Worm (Caenorhabditis elegans) whole organism, mixed stage, embryonic: ENCODE data around the gene ugt-60.

Experiments used
- M03D4.4 ChIP-seq: sonication (generic microtip); optimal IDR thresholded peaks from 2 replicates; lab custom pipeline; 2017; ENCODE audit warnings: mild to moderate bottlenecking, missing genetic modification characterization, missing compliant biosample characterization
- bed-3 ChIP-seq: fragments of 200-800 bp; sonication (Bioruptor generic); optimal IDR thresholded peaks from 3 replicates; lab custom pipeline; 2018; ENCODE audit warnings: mild to moderate bottlenecking, missing genetic modification characterization, moderate library complexity, missing compliant biosample characterization
- blmp-1 ChIP-seq: fragments of 150-350 bp; optimal IDR thresholded peaks from 2 replicates; lab custom pipeline; 2014; ENCODE audit warnings: missing biosample characterization, missing genetic modification characterization
- ceh-39 ChIP-seq: fragments of 150-350 bp; optimal IDR thresholded peaks from 2 replicates; lab custom pipeline; 2014; ENCODE audit warnings: missing biosample characterization, missing genetic modification characterization
- ceh-43 ChIP-seq: fragments of 200-800 bp; sonication (Bioruptor generic); optimal IDR thresholded peaks from 2 replicates; lab custom pipeline; 2018; ENCODE audit warnings: mild to moderate bottlenecking, missing genetic modification characterization, moderate library complexity, missing compliant biosample characterization
- ceh-83 ChIP-seq: fragments of 200-800 bp; sonication (Bioruptor generic); optimal IDR thresholded peaks from 2 replicates; lab custom pipeline; 2018; ENCODE audit warnings: mild to moderate bottlenecking, missing genetic modification characterization, missing compliant biosample characterization
- ces-1 ChIP-seq: fragments of 150-350 bp; optimal IDR thresholded peaks from 2 replicates; lab custom pipeline; 2014; ENCODE audit warnings: missing biosample characterization, missing genetic modification reagents, missing genetic modification characterization
- cnd-1 ChIP-seq: fragments of 200-800 bp; sonication (Bioruptor generic); optimal IDR thresholded peaks from 2 replicates; lab custom pipeline; 2018; ENCODE audit warnings: mild to moderate bottlenecking, missing genetic modification characterization, missing compliant biosample characterization
- drap-1 ChIP-seq: fragments of 200-800 bp; sonication (Bioruptor generic); optimal IDR thresholded peaks from 3 replicates; lab custom pipeline; 2018; ENCODE audit warnings: mild to moderate bottlenecking, missing genetic modification characterization, missing compliant biosample characterization
- elt-1 ChIP-seq: sonication (generic microtip); optimal IDR thresholded peaks from 2 replicates; lab custom pipeline; 2017; ENCODE audit warnings: missing genetic modification characterization, mild to moderate bottlenecking, missing compliant biosample characterization, antibody characterized with exemption, moderate library complexity, borderline replicate concordance; ENCODE audit not compliant: insufficient read depth
- elt-3 ChIP-seq: fragments of 150-350 bp; optimal IDR thresholded peaks from 2 replicates; lab custom pipeline; 2014; ENCODE audit warnings: missing biosample characterization, missing genetic modification characterization
- flh-1 ChIP-seq: fragments of 200-800 bp; sonication (Bioruptor generic); optimal IDR thresholded peaks from 2 replicates; lab custom pipeline; 2018; ENCODE audit warnings: mild to moderate bottlenecking, missing genetic modification characterization, moderate library complexity, missing compliant biosample characterization
- ham-2 ChIP-seq: fragments of 200-800 bp; sonication (Bioruptor generic); optimal IDR thresholded peaks from 2 replicates; lab custom pipeline; 2018; ENCODE audit warnings: mild to moderate bottlenecking, missing genetic modification characterization, missing compliant biosample characterization
- hlh-1 ChIP-seq: fragments of 150-350 bp; optimal IDR thresholded peaks from 2 replicates; lab custom pipeline; 2014; ENCODE audit warnings: missing biosample characterization, missing genetic modification reagents, missing genetic modification characterization
- lin-13 ChIP-seq: fragments of 150-350 bp; optimal IDR thresholded peaks from 2 replicates; lab custom pipeline; 2014; ENCODE audit warnings: missing biosample characterization, missing genetic modification characterization
- lin-32 ChIP-seq: fragments of 200-800 bp; sonication (Bioruptor generic); optimal IDR thresholded peaks from 2 replicates; lab custom pipeline; 2018; ENCODE audit warnings: mild to moderate bottlenecking, missing genetic modification characterization, missing compliant biosample characterization
- lsy-2 ChIP-seq: fragments of 150-350 bp; optimal IDR thresholded peaks from 2 replicates; lab custom pipeline; 2014; ENCODE audit warnings: missing biosample characterization, missing genetic modification characterization
- mab-5 ChIP-seq: fragments of 150-350 bp; optimal IDR thresholded peaks from 2 replicates; lab custom pipeline; 2014; ENCODE audit warnings: missing biosample characterization, missing genetic modification characterization
- mep-1 ChIP-seq: fragments of 150-350 bp; optimal IDR thresholded peaks from 2 replicates; lab custom pipeline; 2017; ENCODE audit warnings: missing biosample characterization, missing genetic modification reagents, missing genetic modification characterization, inconsistent platforms
- mls-2 ChIP-seq: sonication (generic microtip); optimal IDR thresholded peaks from 2 replicates; lab custom pipeline; 2016; ENCODE audit warnings: mild to moderate bottlenecking, missing genetic modification characterization, moderate library complexity, missing compliant biosample characterization
- nhr-12 ChIP-seq: fragments of 150-350 bp; optimal IDR thresholded peaks from 2 replicates; lab custom pipeline; 2014; ENCODE audit warnings: missing biosample characterization, missing genetic modification characterization
- nhr-2 ChIP-seq: fragments of 150-350 bp; optimal IDR thresholded peaks from 2 replicates; lab custom pipeline; 2014; ENCODE audit warnings: missing biosample characterization, missing genetic modification characterization
- nhr-237 ChIP-seq: fragments of 150-350 bp; optimal IDR thresholded peaks from 2 replicates; lab custom pipeline; 2014; ENCODE audit warnings: missing biosample characterization, missing genetic modification characterization
- nhr-28 ChIP-seq: fragments of 150-350 bp; optimal IDR thresholded peaks from 2 replicates; lab custom pipeline; 2014; ENCODE audit warnings: missing biosample characterization, missing genetic modification characterization
- nhr-76 ChIP-seq: sonication (generic microtip); optimal IDR thresholded peaks from 2 replicates; lab custom pipeline; 2017; ENCODE audit warnings: missing biosample characterization, missing genetic modification characterization
- pha-4 ChIP-seq: fragments of 150-350 bp; optimal IDR thresholded peaks from 2 replicates; lab custom pipeline; 2018; ENCODE audit warnings: missing biosample characterization, missing genetic modification reagents, missing genetic modification characterization
- sem-2 ChIP-seq: fragments of 200-800 bp; sonication (Bioruptor generic); optimal IDR thresholded peaks from 2 replicates; lab custom pipeline; 2018; ENCODE audit warnings: mild to moderate bottlenecking, missing genetic modification characterization, missing compliant biosample characterization
- snpc-4 ChIP-seq: fragments of 150-350 bp; optimal IDR thresholded peaks from 2 replicates; lab custom pipeline; 2014; ENCODE audit warnings: missing biosample characterization, missing genetic modification characterization
- sptf-1 ChIP-seq: sonication (generic microtip); optimal IDR thresholded peaks from 2 replicates; lab custom pipeline; 2017; ENCODE audit warnings: mild to moderate bottlenecking, missing genetic modification characterization, moderate library complexity, missing compliant biosample characterization
- tbx-8 ChIP-seq: fragments of 200-800 bp; sonication (Bioruptor generic); optimal IDR thresholded peaks from 2 replicates; lab custom pipeline; 2018; ENCODE audit warnings: mild to moderate bottlenecking, missing genetic modification characterization, moderate library complexity, missing compliant biosample characterization
- unc-120 ChIP-seq: sonication (generic microtip); optimal IDR thresholded peaks from 2 replicates; lab custom pipeline; 2017; ENCODE audit warnings: missing genetic modification characterization, missing compliant biosample characterization; ENCODE audit not compliant: poor library complexity, severe bottlenecking
- unc-39 ChIP-seq: fragments of 150-350 bp; optimal IDR thresholded peaks from 2 replicates; lab custom pipeline; 2014; ENCODE audit warnings: missing biosample characterization, missing genetic modification characterization
- unc-62 ChIP-seq: fragments of 150-350 bp; optimal IDR thresholded peaks from 2 replicates; lab custom pipeline; 2014; ENCODE audit warnings: missing biosample characterization, missing genetic modification reagents, missing genetic modification characterization
- zip-8 ChIP-seq: fragments of 150-350 bp; optimal IDR thresholded peaks from 2 replicates; lab custom pipeline; 2014; ENCODE audit warnings: missing biosample characterization, missing genetic modification characterization
- ztf-11 ChIP-seq: fragments of 150-350 bp; optimal IDR thresholded peaks from 2 replicates; lab custom pipeline; 2014; ENCODE audit warnings: missing biosample characterization, missing genetic modification characterization

Gene ugt-60

ce11 chrIII:9631117-9631655 lies 47.7 kb downstream of the ugt-60 start, which contains the start of gene ubc-7:
TSS of gene ubc-7 (minus strand) at chrIII:9631167.
- TF ChIP-seq unc-39 (tag; lab: Kevin White, UChicago): no peak
- peak; percentile 19 for TF ChIP-seq mab-5 (tag; lab: Kevin White, UChicago)
- TF ChIP-seq zip-8: no peak
- TF ChIP-seq sptf-1 (tag; lab: Kevin White, UChicago): peak; percentile 13
- no peak for TF ChIP-seq unc-62 (GFP tag; lab: Kevin White, UChicago)
- no peak for TF ChIP-seq lin-32 (GFP tag; lab: Kevin White, UChicago)
- no peak for TF ChIP-seq hlh-1 (tag; lab: Kevin White, UChicago)
- TF ChIP-seq lin-13 (tag; lab: Kevin White, UChicago): peak; percentile 8
- TF ChIP-seq ceh-39 (tag; lab: Kevin White, UChicago): no peak
- TF ChIP-seq lsy-2 (tag; lab: Kevin White, UChicago): peak; percentile 77
- TF ChIP-seq M03D4.4 (tag; lab: Kevin White, UChicago): no peak
- TF ChIP-seq ces-1: peak; percentile 67
- TF ChIP-seq sem-2: no peak
- TF ChIP-seq ceh-83 (GFP tag; lab: Kevin White, UChicago): no peak
- TF ChIP-seq nhr-76 (tag; lab: Kevin White, UChicago): no peak
- no peak for TF ChIP-seq nhr-28 (tag; lab: Kevin White, UChicago)
- peak; percentile 70 for TF ChIP-seq pha-4 (tag; lab: Kevin White, UChicago)
- TF ChIP-seq tbx-8 (GFP tag; lab: Kevin White, UChicago): no peak
- no peak for TF ChIP-seq ceh-43 (GFP tag; lab: Kevin White, UChicago)
- no peak for TF ChIP-seq snpc-4
- no peak for TF ChIP-seq nhr-12 (tag; lab: Kevin White, UChicago)
- TF ChIP-seq cnd-1 (tag; lab: Kevin White, UChicago): no peak
- peak; percentile 75 for TF ChIP-seq mep-1 (tag; lab: Kevin White, UChicago)
- no peak for TF ChIP-seq flh-1 (GFP tag; lab: Kevin White, UChicago)
- TF ChIP-seq bed-3 (GFP tag; lab: Kevin White, UChicago): no peak
- no peak for TF ChIP-seq mls-2
- TF ChIP-seq ham-2 (GFP tag; lab: Kevin White, UChicago): no peak
- peak; percentile 63 for TF ChIP-seq nhr-237 (tag; lab: Kevin White, UChicago)
- no peak for TF ChIP-seq elt-3 (tag; lab: Kevin White, UChicago)
- TF ChIP-seq elt-1 (tag; lab: Kevin White, UChicago): no peak
- TF ChIP-seq nhr-2 (tag; lab: Kevin White, UChicago): no peak
- TF ChIP-seq ztf-11 (tag; lab: Kevin White, UChicago): no peak
- TF ChIP-seq unc-120 (tag; lab: Kevin White, UChicago): peak; percentile 5
- TF ChIP-seq drap-1 (GFP tag; lab: Kevin White, UChicago): no peak
- TF ChIP-seq blmp-1 (tag; lab: Kevin White, UChicago): peak; percentile 85

- peak; percentile 9 for TF ChIP-seq sem-2
- TF ChIP-seq tbx-8 (GFP tag; lab: Kevin White, UChicago): no peak
- no peak for TF ChIP-seq ces-1
- no peak for TF ChIP-seq nhr-28 (tag; lab: Kevin White, UChicago)
- TF ChIP-seq nhr-12 (tag; lab: Kevin White, UChicago): no peak
- peak; percentile 19 for TF ChIP-seq nhr-2 (tag; lab: Kevin White, UChicago)
- TF ChIP-seq mab-5 (tag; lab: Kevin White, UChicago): peak; percentile 17
- TF ChIP-seq ham-2 (GFP tag; lab: Kevin White, UChicago): no peak
- peak; percentile 73 for TF ChIP-seq sptf-1 (tag; lab: Kevin White, UChicago)
- no peak for TF ChIP-seq hlh-1 (tag; lab: Kevin White, UChicago)
- peak; percentile 71 for TF ChIP-seq blmp-1 (tag; lab: Kevin White, UChicago)
- no peak for TF ChIP-seq ztf-11 (tag; lab: Kevin White, UChicago)
- TF ChIP-seq bed-3 (GFP tag; lab: Kevin White, UChicago): peak; percentile 47
- no peak for TF ChIP-seq lin-32 (GFP tag; lab: Kevin White, UChicago)
- TF ChIP-seq ceh-43 (GFP tag; lab: Kevin White, UChicago): peak; percentile 47
- TF ChIP-seq ceh-83 (GFP tag; lab: Kevin White, UChicago): no peak
- no peak for TF ChIP-seq lin-13 (tag; lab: Kevin White, UChicago)
- no peak for TF ChIP-seq zip-8
- TF ChIP-seq elt-3 (tag; lab: Kevin White, UChicago): no peak
- peak; percentile 20 for TF ChIP-seq nhr-76 (tag; lab: Kevin White, UChicago)
- peak; percentile 69 for TF ChIP-seq M03D4.4 (tag; lab: Kevin White, UChicago)
- peak; percentile 13 for TF ChIP-seq cnd-1 (tag; lab: Kevin White, UChicago)
- no peak for TF ChIP-seq drap-1 (GFP tag; lab: Kevin White, UChicago)
- peak; percentile 77 for TF ChIP-seq mep-1 (tag; lab: Kevin White, UChicago)
- TF ChIP-seq snpc-4: no peak
- TF ChIP-seq unc-62 (GFP tag; lab: Kevin White, UChicago): no peak
- TF ChIP-seq unc-39 (tag; lab: Kevin White, UChicago): no peak
- peak; percentile 30 for TF ChIP-seq lsy-2 (tag; lab: Kevin White, UChicago)
- TF ChIP-seq ceh-39 (tag; lab: Kevin White, UChicago): peak; percentile 29
- TF ChIP-seq elt-1 (tag; lab: Kevin White, UChicago): no peak
- no peak for TF ChIP-seq flh-1 (GFP tag; lab: Kevin White, UChicago)
- TF ChIP-seq mls-2: peak; percentile 53
- TF ChIP-seq pha-4 (tag; lab: Kevin White, UChicago): no peak
- TF ChIP-seq nhr-237 (tag; lab: Kevin White, UChicago): no peak
- peak; percentile 32 for TF ChIP-seq unc-120 (tag; lab: Kevin White, UChicago)
- TF ChIP-seq, all 35 proteins: peak for 15
Measured at ce11 chrIII:9629855-9630254, 49.0 kb downstream of the ugt-60 start, which contains the start of gene rpac-19. TSS of gene rpac-19 (minus strand) at chrIII:9629885.
